Worm (Caenorhabditis elegans) whole organism, L3 larva: ENCODE results near the gene C08E8.10.
A peak's percentile ranks its signal among the peaks of the same experiment; 100 is the strongest.

Experiments used
- R02D3.7 ChIP-seq: fragments of 150-350 bp; optimal IDR thresholded peaks from 2 replicates; lab custom pipeline; 2014; ENCODE audit warnings: missing biosample characterization, missing genetic modification characterization
- ZK546.5 ChIP-seq: sonication (generic microtip); optimal IDR thresholded peaks from 2 replicates; lab custom pipeline; 2017; ENCODE audit warnings: missing biosample characterization, missing genetic modification characterization
- ceh-16 ChIP-seq: sonication (generic microtip); optimal IDR thresholded peaks from 2 replicates; lab custom pipeline; 2017; ENCODE audit warnings: missing biosample characterization, missing genetic modification characterization
- ceh-28 ChIP-seq: fragments of 150-350 bp; optimal IDR thresholded peaks from 2 replicates; lab custom pipeline; 2014; ENCODE audit warnings: missing biosample characterization, missing genetic modification reagents, missing genetic modification characterization
- ceh-82 ChIP-seq: fragments of 150-350 bp; optimal IDR thresholded peaks from 2 replicates; lab custom pipeline; 2014; ENCODE audit warnings: missing biosample characterization, missing genetic modification characterization
- ceh-9 ChIP-seq: sonication (generic microtip); optimal IDR thresholded peaks from 2 replicates; lab custom pipeline; 2018; ENCODE audit warnings: missing biosample characterization, missing genetic modification characterization
- daf-12 ChIP-seq: fragments of 150-350 bp; optimal IDR thresholded peaks from 2 replicates; lab custom pipeline; 2014; ENCODE audit warnings: missing biosample characterization, missing genetic modification reagents, missing genetic modification characterization
- egl-5 ChIP-seq: fragments of 150-350 bp; optimal IDR thresholded peaks from 2 replicates; lab custom pipeline; 2017; ENCODE audit warnings: missing biosample characterization, missing genetic modification reagents, missing genetic modification characterization, inconsistent platforms
- elt-1 ChIP-seq: fragments of 150-350 bp; optimal IDR thresholded peaks from 2 replicates; lab custom pipeline; 2014; ENCODE audit warnings: missing biosample characterization, missing genetic modification characterization
- elt-2 ChIP-seq: sonication (generic microtip); optimal IDR thresholded peaks from 2 replicates; lab custom pipeline; 2016; ENCODE audit warnings: missing genetic modification reagents, mild to moderate bottlenecking, missing genetic modification characterization, missing compliant biosample characterization
- eor-1 ChIP-seq, 2 experiments: fragments of 150-350 bp; optimal IDR thresholded peaks; 2 replicates each; lab custom pipeline; 2014 to 2018; ENCODE audit warnings: missing biosample characterization in 2 of 2, missing genetic modification characterization in 2 of 2
- fkh-2 ChIP-seq: fragments of 150-350 bp; optimal IDR thresholded peaks from 2 replicates; lab custom pipeline; 2014; ENCODE audit warnings: missing biosample characterization, missing genetic modification reagents, missing genetic modification characterization
- fos-1 ChIP-seq: fragments of 150-350 bp; optimal IDR thresholded peaks from 2 replicates; lab custom pipeline; 2014; ENCODE audit warnings: missing biosample characterization, missing genetic modification characterization
- hmg-11 ChIP-seq: sonication (generic microtip); optimal IDR thresholded peaks from 2 replicates; lab custom pipeline; 2016; ENCODE audit warnings: missing genetic modification characterization, missing compliant biosample characterization
- lin-15B ChIP-seq: fragments of 150-350 bp; optimal IDR thresholded peaks from 2 replicates; lab custom pipeline; 2014; ENCODE audit warnings: missing biosample characterization, missing genetic modification characterization
- lin-39 ChIP-seq: fragments of 150-350 bp; optimal IDR thresholded peaks from 2 replicates; lab custom pipeline; 2018; ENCODE audit warnings: missing biosample characterization, missing genetic modification reagents, missing genetic modification characterization
- lsy-12 ChIP-seq: sonication (generic microtip); optimal IDR thresholded peaks from 2 replicates; lab custom pipeline; 2016; ENCODE audit warnings: mild to moderate bottlenecking, missing genetic modification characterization, missing compliant biosample characterization
- mml-1 ChIP-seq: fragments of 150-350 bp; sonication (generic microtip); optimal IDR thresholded peaks from 3 replicates; lab custom pipeline; 2014; ENCODE audit warnings: missing biosample characterization, missing genetic modification characterization
- nhr-11 ChIP-seq: fragments of 150-350 bp; optimal IDR thresholded peaks from 2 replicates; lab custom pipeline; 2014; ENCODE audit warnings: missing biosample characterization, missing genetic modification characterization
- nhr-12 ChIP-seq: fragments of 150-350 bp; optimal IDR thresholded peaks from 2 replicates; lab custom pipeline; 2014; ENCODE audit warnings: missing biosample characterization, missing genetic modification characterization
- nhr-23 ChIP-seq: fragments of 150-350 bp; optimal IDR thresholded peaks from 2 replicates; lab custom pipeline; 2014; ENCODE audit warnings: missing biosample characterization, missing genetic modification reagents, missing genetic modification characterization
- nhr-25 ChIP-seq: sonication (generic microtip); optimal IDR thresholded peaks from 2 replicates; lab custom pipeline; 2017; ENCODE audit warnings: missing biosample characterization, missing genetic modification characterization
- nhr-43 ChIP-seq: sonication (generic microtip); optimal IDR thresholded peaks from 2 replicates; lab custom pipeline; 2016; ENCODE audit warnings: mild to moderate bottlenecking, missing genetic modification characterization, missing compliant biosample characterization; ENCODE audit not compliant: poor library complexity, severe bottlenecking
- nhr-67 ChIP-seq: fragments of 150-350 bp; optimal IDR thresholded peaks from 2 replicates; lab custom pipeline; 2014; ENCODE audit warnings: missing biosample characterization, missing genetic modification characterization
- nhr-77 ChIP-seq: fragments of 150-350 bp; optimal IDR thresholded peaks from 2 replicates; lab custom pipeline; 2014; ENCODE audit warnings: missing biosample characterization, missing genetic modification characterization
- pha-4 ChIP-seq: fragments of 150-350 bp; optimal IDR thresholded peaks from 2 replicates; lab custom pipeline; 2014; ENCODE audit warnings: missing biosample characterization, missing genetic modification reagents, missing genetic modification characterization
- pqm-1 ChIP-seq: fragments of 150-350 bp; optimal IDR thresholded peaks from 2 replicates; lab custom pipeline; 2017; ENCODE audit warnings: missing biosample characterization, missing genetic modification characterization, inconsistent platforms
- skn-1 ChIP-seq: fragments of 150-350 bp; optimal IDR thresholded peaks from 2 replicates; lab custom pipeline; 2014; ENCODE audit warnings: missing biosample characterization, missing genetic modification characterization
- tbx-2 ChIP-seq: sonication (generic microtip); optimal IDR thresholded peaks from 2 replicates; lab custom pipeline; 2016; ENCODE audit warnings: mild to moderate bottlenecking, missing genetic modification characterization, missing compliant biosample characterization
- unc-62 ChIP-seq: fragments of 150-350 bp; sonication (generic microtip); optimal IDR thresholded peaks from 4 replicates; lab custom pipeline; 2014; ENCODE audit warnings: missing biosample characterization, missing genetic modification reagents, missing genetic modification characterization
- zag-1 ChIP-seq: fragments of 150-350 bp; optimal IDR thresholded peaks from 2 replicates; lab custom pipeline; 2014; ENCODE audit warnings: missing biosample characterization, missing genetic modification characterization
- ztf-11 ChIP-seq: fragments of 150-350 bp; optimal IDR thresholded peaks from 2 replicates; lab custom pipeline; 2014; ENCODE audit warnings: missing biosample characterization, missing genetic modification characterization
- ztf-4 ChIP-seq: fragments of 150-350 bp; optimal IDR thresholded peaks from 2 replicates; lab custom pipeline; 2014; ENCODE audit warnings: missing biosample characterization, missing genetic modification characterization

C08E8.10 gene

DNA sequence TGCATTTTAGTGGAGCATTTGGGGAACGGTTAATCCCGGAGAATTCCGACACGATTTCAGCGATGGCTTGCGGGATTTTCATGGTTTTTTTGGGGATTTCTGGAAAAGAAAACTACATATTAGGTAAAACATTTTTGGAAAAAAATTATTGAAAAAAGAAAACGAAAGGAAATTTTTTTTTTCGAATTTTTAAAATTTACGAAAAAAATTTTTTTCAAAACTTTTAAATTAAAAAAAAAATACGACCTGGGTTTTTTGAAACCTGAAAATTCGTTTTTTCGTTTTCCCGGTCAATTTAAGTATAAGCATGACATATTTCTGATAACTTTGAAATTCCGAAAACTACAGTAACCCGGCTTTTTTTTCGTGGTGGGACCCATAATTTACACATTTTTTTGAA lies at the start of gene C08E8.10:
TSS of gene C08E8.10 (minus strand) at position 101 of the 400 bp plus-strand sequence.
- TF ChIP-seq eor-1 (tag; optimal IDR thresholded peaks at IDR 0.05; lab: Kevin White, UChicago): no peak
- TF ChIP-seq ceh-9 (tag; lab: Kevin White, UChicago): no peak
- no peak for TF ChIP-seq nhr-11 (tag; lab: Kevin White, UChicago)

DNA sequence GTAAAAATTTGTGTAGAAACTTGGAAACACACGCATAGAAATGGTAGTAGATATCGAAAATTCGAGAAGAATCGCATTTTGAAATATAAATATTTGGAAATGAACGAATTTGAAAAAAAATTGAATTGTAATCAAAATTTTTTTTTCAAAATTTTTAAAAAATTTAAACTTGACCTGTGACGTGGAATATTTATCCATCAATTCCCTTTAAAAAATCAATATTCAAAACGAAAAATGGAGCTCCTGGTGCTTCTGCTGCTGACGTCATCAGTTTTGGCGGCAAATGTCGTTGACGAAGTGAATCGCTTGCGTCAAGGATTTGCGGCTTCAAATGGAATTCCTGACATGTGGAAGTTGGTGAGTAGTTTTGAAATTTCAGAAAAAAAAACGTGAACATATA lies 49.3 kb upstream of the C08E8.10 start, which contains the start of the genes Y51A2B.4 and Y51A2B.5:
TSS of gene Y51A2B.4 (minus strand) at position 101 of the 400 bp plus-strand sequence.
TSS of gene Y51A2B.5 (plus strand) at position 232 of the 400 bp plus-strand sequence.
- TF ChIP-seq unc-62 (GFP tag; lab: Kevin White, UChicago) (no peak), eor-1 (tag; optimal IDR thresholded peaks at IDR 0.05; lab: Kevin White, UChicago) (no peak)

DNA sequence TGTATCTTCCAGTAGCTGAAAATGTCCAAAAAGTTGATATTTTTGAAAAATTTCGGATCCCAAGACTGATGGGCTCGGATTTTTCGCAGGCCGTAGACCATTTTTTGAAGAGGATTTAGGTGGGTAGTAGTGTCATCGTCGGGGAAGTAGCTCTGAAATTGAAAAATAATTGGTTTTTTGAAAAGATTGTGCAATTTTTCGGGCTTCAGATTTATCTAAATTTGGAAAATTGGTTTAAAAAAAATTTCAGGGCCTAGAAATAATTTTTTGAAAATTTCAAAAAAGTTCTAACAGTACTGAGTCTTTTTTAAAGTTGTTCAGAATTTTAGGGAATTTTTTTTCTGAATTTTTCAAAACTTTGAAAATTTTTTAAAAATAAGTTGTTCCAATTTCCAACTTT lies 42.9 kb upstream of the C08E8.10 start, which contains the start of gene nhr-288:
TSS of gene nhr-288 (minus strand) at position 101 of the 400 bp plus-strand sequence.
- TF ChIP-seq nhr-23 (tag; lab: Kevin White, UChicago) (no peak), elt-1 (tag; lab: Kevin White, UChicago) (no peak), ztf-11 (tag; lab: Kevin White, UChicago) (no peak), hmg-11 (tag; lab: Kevin White, UChicago) (no peak), eor-1 (tag; optimal IDR thresholded peaks at IDR 0.05; lab: Kevin White, UChicago) (no peak), nhr-12 (tag; lab: Kevin White, UChicago) (no peak), R02D3.7 (tag; lab: Kevin White, UChicago) (no peak), unc-62 (GFP tag; lab: Kevin White, UChicago) (no peak), ztf-4 (tag; lab: Kevin White, UChicago) (no peak), ceh-16 (tag; lab: Kevin White, UChicago) (no peak), daf-12 (tag; lab: Kevin White, UChicago) (no peak), nhr-11 (tag; lab: Kevin White, UChicago) (no peak), nhr-77 (tag; lab: Kevin White, UChicago) (no peak), egl-5 (tag; lab: Kevin White, UChicago) (no peak), mml-1 (tag; lab: Kevin White, UChicago) (no peak)

DNA sequence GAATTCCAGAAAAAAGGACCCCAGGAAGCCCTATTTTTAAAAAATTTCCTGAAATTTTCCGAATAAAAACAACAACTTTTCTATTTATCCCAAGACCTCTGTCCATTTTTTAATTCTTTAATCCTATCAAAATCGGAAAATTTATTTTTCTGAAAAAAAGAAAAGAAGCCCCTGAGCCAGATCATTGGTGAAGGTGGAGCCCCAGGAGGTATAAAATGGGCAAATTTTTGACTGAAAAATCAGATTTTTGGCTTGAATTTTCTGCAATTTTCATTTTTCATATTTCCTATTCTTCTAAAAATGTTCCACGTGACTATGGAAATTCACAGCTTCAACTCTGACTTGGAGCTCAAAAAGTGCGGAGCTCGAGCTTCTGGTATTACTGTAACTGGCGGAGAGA lies 39.1 kb upstream of the C08E8.10 start, which contains the start of gene Y51A2B.8:
TSS of gene Y51A2B.8 (plus strand) at position 301 of the 400 bp plus-strand sequence.
- no peak for TF ChIP-seq ztf-11 (tag; lab: Kevin White, UChicago)
- no peak for TF ChIP-seq ceh-82 (tag; lab: Kevin White, UChicago)
- TF ChIP-seq ceh-16 (tag; lab: Kevin White, UChicago): no peak
- TF ChIP-seq nhr-77 (tag; lab: Kevin White, UChicago): no peak
- TF ChIP-seq tbx-2: no peak
- TF ChIP-seq elt-2 (tag; lab: Kevin White, UChicago): no peak
- TF ChIP-seq unc-62 (GFP tag; lab: Kevin White, UChicago): no peak
- TF ChIP-seq nhr-11 (tag; lab: Kevin White, UChicago): no peak
- no peak for TF ChIP-seq daf-12 (tag; lab: Kevin White, UChicago)
- TF ChIP-seq nhr-12 (tag; lab: Kevin White, UChicago): no peak
- TF ChIP-seq nhr-25 (tag; lab: Kevin White, UChicago): no peak

DNA sequence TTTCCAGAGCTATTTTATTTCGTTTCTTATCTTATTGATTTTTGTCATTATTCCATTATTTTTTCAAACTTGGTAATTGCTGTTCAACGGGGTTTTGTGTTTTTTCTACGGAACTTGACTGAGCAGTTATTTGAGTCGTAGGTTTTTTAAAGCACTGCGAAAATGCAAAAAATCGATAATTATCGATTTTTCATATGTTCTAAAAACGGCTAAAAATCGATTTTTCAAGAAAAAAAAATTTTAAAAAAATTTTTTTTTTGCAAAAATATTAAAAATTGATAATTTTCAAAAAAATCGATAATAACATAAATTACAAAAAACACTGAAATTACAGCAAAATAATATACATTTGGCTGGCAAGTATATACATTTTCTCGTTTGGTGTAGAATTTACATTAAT lies 35.8 kb upstream of the C08E8.10 start:
- no peak for TF ChIP-seq egl-5 (tag; lab: Kevin White, UChicago)
- TF ChIP-seq ztf-4 (tag; lab: Kevin White, UChicago): no peak
- TF ChIP-seq daf-12 (tag; lab: Kevin White, UChicago): no peak
- TF ChIP-seq ceh-82 (tag; lab: Kevin White, UChicago): no peak
- no peak for TF ChIP-seq lin-15B (tag; lab: Kevin White, UChicago)
- TF ChIP-seq ceh-28 (tag; lab: Kevin White, UChicago): peak; percentile 84
- TF ChIP-seq lsy-12 (tag; lab: Kevin White, UChicago): no peak
- no peak for TF ChIP-seq ZK546.5 (tag; lab: Kevin White, UChicago)
- TF ChIP-seq, all 47 proteins: peak for 1

DNA sequence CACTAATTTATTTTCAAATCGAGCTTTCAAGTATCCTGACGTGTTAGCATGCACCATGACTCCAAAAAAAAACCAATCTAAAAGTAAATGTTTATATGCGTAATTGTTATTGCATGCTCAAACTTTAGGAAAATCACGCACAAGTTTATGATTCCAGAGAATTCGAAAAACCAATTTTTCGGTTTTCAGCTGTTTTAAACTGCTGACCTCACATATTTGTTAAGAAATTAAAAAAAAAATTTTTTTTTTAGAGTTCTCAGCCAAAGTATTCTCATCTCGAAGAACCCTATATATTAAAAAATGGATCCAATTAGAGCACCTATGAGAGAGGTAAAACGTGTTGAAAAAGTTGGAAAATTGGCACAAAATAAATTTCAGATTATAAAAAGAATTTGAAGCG lies 34.5 kb upstream of the C08E8.10 start, which contains the start of gene Y51A2B.2:
TSS of gene Y51A2B.2 (plus strand) at position 301 of the 400 bp plus-strand sequence.
- TF ChIP-seq pqm-1 (tag; lab: Kevin White, UChicago) (no peak), nhr-67 (no peak), fos-1 (tag; lab: Kevin White, UChicago) (no peak), nhr-43 (tag; lab: Kevin White, UChicago) (no peak), lin-39 (tag; lab: Kevin White, UChicago) (no peak), fkh-2 (tag; lab: Kevin White, UChicago) (no peak), nhr-25 (tag; lab: Kevin White, UChicago) (no peak), skn-1 (tag; lab: Kevin White, UChicago) (no peak), zag-1 (tag; lab: Kevin White, UChicago) (no peak), pha-4 (tag; lab: Kevin White, UChicago) (no peak), mml-1 (tag; lab: Kevin White, UChicago) (no peak)
